Worm (Caenorhabditis elegans) whole organism, L2 larva: ENCODE measurements around the gene T23F4.2.

Source experiments
- F13H6.1 ChIP-seq: sonication (generic microtip); optimal IDR thresholded peaks from 2 replicates; lab custom pipeline; 2016; ENCODE audit warnings: missing genetic modification characterization, missing compliant biosample characterization
- ZK546.5 ChIP-seq: sonication (generic microtip); optimal IDR thresholded peaks from 2 replicates; lab custom pipeline; 2017; ENCODE audit warnings: missing biosample characterization, missing genetic modification characterization
- alr-1 ChIP-seq: fragments of 150-350 bp; optimal IDR thresholded peaks from 2 replicates; lab custom pipeline; 2014; ENCODE audit warnings: missing biosample characterization, missing genetic modification characterization
- aly-2 ChIP-seq: fragments of 150-350 bp; optimal IDR thresholded peaks from 2 replicates; lab custom pipeline; 2014; ENCODE audit warnings: missing biosample characterization, missing genetic modification characterization
- ama-1 ChIP-seq: fragments of 150-350 bp; optimal IDR thresholded peaks from 2 replicates; lab custom pipeline; 2018; ENCODE audit warnings: inconsistent platforms
- blmp-1 ChIP-seq: sonication (generic microtip); optimal IDR thresholded peaks from 2 replicates; lab custom pipeline; 2017; ENCODE audit warnings: missing genetic modification characterization, mild to moderate bottlenecking, missing compliant biosample characterization, antibody characterized with exemption, moderate library complexity; ENCODE audit not compliant: insufficient read depth
- ceh-16 ChIP-seq: fragments of 150-350 bp; optimal IDR thresholded peaks from 2 replicates; lab custom pipeline; 2014; ENCODE audit warnings: missing biosample characterization, missing genetic modification characterization
- ceh-82 ChIP-seq: fragments of 150-350 bp; optimal IDR thresholded peaks from 2 replicates; lab custom pipeline; 2014; ENCODE audit warnings: missing biosample characterization, missing genetic modification characterization
- crh-2 ChIP-seq: sonication (generic microtip); optimal IDR thresholded peaks from 2 replicates; lab custom pipeline; 2017; ENCODE audit warnings: missing biosample characterization, missing genetic modification characterization
- egl-27 ChIP-seq: sonication (generic microtip); optimal IDR thresholded peaks from 3 replicates; lab custom pipeline; 2017; ENCODE audit warnings: missing biosample characterization, missing genetic modification reagents, missing genetic modification characterization
- elt-1 ChIP-seq: fragments of 150-350 bp; optimal IDR thresholded peaks from 2 replicates; lab custom pipeline; 2014; ENCODE audit warnings: missing biosample characterization, missing genetic modification characterization
- elt-3 ChIP-seq: sonication (generic microtip); optimal IDR thresholded peaks from 2 replicates; lab custom pipeline; 2017; ENCODE audit warnings: missing biosample characterization, missing genetic modification characterization
- fos-1 ChIP-seq: fragments of 150-350 bp; optimal IDR thresholded peaks from 2 replicates; lab custom pipeline; 2014; ENCODE audit warnings: missing biosample characterization, missing genetic modification characterization
- gmeb-1 ChIP-seq: fragments of 150-350 bp; optimal IDR thresholded peaks from 2 replicates; lab custom pipeline; 2014; ENCODE audit warnings: missing biosample characterization, missing genetic modification characterization
- lin-11 ChIP-seq: fragments of 150-350 bp; sonication (generic microtip); optimal IDR thresholded peaks from 2 replicates; lab custom pipeline; 2014; ENCODE audit warnings: missing biosample characterization, missing genetic modification characterization, inconsistent platforms, mixed read lengths
- lin-13 ChIP-seq: fragments of 150-350 bp; optimal IDR thresholded peaks from 2 replicates; lab custom pipeline; 2014; ENCODE audit warnings: missing biosample characterization, missing genetic modification reagents, missing genetic modification characterization
- lsy-2 ChIP-seq, 2 experiments: fragments of 150-350 bp in 1 of 2; sonication (generic microtip) in 1 of 2; optimal IDR thresholded peaks; 2 replicates each; lab custom pipeline; 2014 to 2017; ENCODE audit warnings: missing biosample characterization in 2 of 2, missing genetic modification characterization in 2 of 2
- mab-5 ChIP-seq: fragments of 150-350 bp; optimal IDR thresholded peaks from 2 replicates; lab custom pipeline; 2014; ENCODE audit warnings: missing biosample characterization, missing genetic modification characterization
- mbf-1 ChIP-seq: sonication (generic microtip); optimal IDR thresholded peaks from 2 replicates; lab custom pipeline; 2017; ENCODE audit warnings: missing biosample characterization, missing genetic modification characterization
- mdl-1 ChIP-seq, 2 experiments: fragments of 150-350 bp in 1 of 2; sonication (generic microtip) in 1 of 2; optimal IDR thresholded peaks; 2 replicates each; lab custom pipeline; 2017; ENCODE audit warnings: missing biosample characterization in 2 of 2, missing genetic modification characterization in 2 of 2
- nhr-10 ChIP-seq: sonication (generic microtip); optimal IDR thresholded peaks from 2 replicates; lab custom pipeline; 2017; ENCODE audit warnings: missing biosample characterization, missing genetic modification characterization
- nhr-11 ChIP-seq: fragments of 150-350 bp; optimal IDR thresholded peaks from 2 replicates; lab custom pipeline; 2014; ENCODE audit warnings: missing biosample characterization, missing genetic modification characterization
- nhr-12 ChIP-seq: fragments of 150-350 bp; optimal IDR thresholded peaks from 2 replicates; lab custom pipeline; 2014; ENCODE audit warnings: missing biosample characterization, missing genetic modification characterization
- nhr-129 ChIP-seq: fragments of 150-350 bp; optimal IDR thresholded peaks from 2 replicates; lab custom pipeline; 2014; ENCODE audit warnings: missing biosample characterization, missing genetic modification characterization
- nhr-23 ChIP-seq: fragments of 150-350 bp; optimal IDR thresholded peaks from 2 replicates; lab custom pipeline; 2014; ENCODE audit warnings: missing biosample characterization, missing genetic modification reagents, missing genetic modification characterization
- nhr-237 ChIP-seq: fragments of 150-350 bp; optimal IDR thresholded peaks from 2 replicates; lab custom pipeline; 2014; ENCODE audit warnings: missing biosample characterization, missing genetic modification characterization
- nhr-6 ChIP-seq: fragments of 150-350 bp; optimal IDR thresholded peaks from 2 replicates; lab custom pipeline; 2014; ENCODE audit warnings: missing biosample characterization, missing genetic modification characterization
- nhr-77 ChIP-seq: fragments of 150-350 bp; optimal IDR thresholded peaks from 2 replicates; lab custom pipeline; 2014; ENCODE audit warnings: missing biosample characterization, missing genetic modification characterization
- skn-1 ChIP-seq: sonication (generic microtip); optimal IDR thresholded peaks from 2 replicates; lab custom pipeline; 2017; ENCODE audit warnings: missing biosample characterization, missing genetic modification characterization
- sma-3 ChIP-seq: sonication (generic microtip); optimal IDR thresholded peaks from 2 replicates; lab custom pipeline; 2016; ENCODE audit warnings: missing genetic modification reagents, missing genetic modification characterization, missing compliant biosample characterization
- sma-9 ChIP-seq, 2 experiments: fragments of 150-350 bp in 1 of 2; sonication (generic microtip) in 1 of 2; optimal IDR thresholded peaks; 2 replicates each; lab custom pipeline; 2014 to 2016; ENCODE audit warnings: missing genetic modification characterization in 2 of 2, mild to moderate bottlenecking in 1 of 2, missing biosample characterization in 1 of 2, missing compliant biosample characterization in 1 of 2, missing genetic modification reagents in 1 of 2, moderate library complexity in 1 of 2
- snpc-4 ChIP-seq: fragments of 150-350 bp; optimal IDR thresholded peaks from 2 replicates; lab custom pipeline; 2014; ENCODE audit warnings: missing biosample characterization, missing genetic modification characterization
- unc-39 ChIP-seq: fragments of 150-350 bp; optimal IDR thresholded peaks from 2 replicates; lab custom pipeline; 2014; ENCODE audit warnings: missing biosample characterization, missing genetic modification characterization
- unc-55 ChIP-seq: fragments of 150-350 bp; sonication (generic microtip); optimal IDR thresholded peaks from 3 replicates; lab custom pipeline; 2014; ENCODE audit warnings: missing biosample characterization, missing genetic modification reagents, missing genetic modification characterization
- unc-62 ChIP-seq: fragments of 150-350 bp; optimal IDR thresholded peaks from 2 replicates; lab custom pipeline; 2014; ENCODE audit warnings: missing biosample characterization, missing genetic modification reagents, missing genetic modification characterization
- zag-1 ChIP-seq: fragments of 150-350 bp; optimal IDR thresholded peaks from 2 replicates; lab custom pipeline; 2014; ENCODE audit warnings: missing biosample characterization, missing genetic modification characterization
- ztf-11 ChIP-seq: sonication (generic microtip); optimal IDR thresholded peaks from 2 replicates; lab custom pipeline; 2017; ENCODE audit warnings: missing biosample characterization, missing genetic modification characterization
- ztf-4 ChIP-seq: fragments of 150-350 bp; optimal IDR thresholded peaks from 2 replicates; lab custom pipeline; 2014; ENCODE audit warnings: missing biosample characterization, missing genetic modification characterization

The T23F4.2 gene

ce11 chrII:1163275-1163674, at the start of gene T23F4.2:
Gene T23F4.2 (plus strand): TSS chrII:1163575.
- TF ChIP-seq nhr-237 (tag; lab: Kevin White, UChicago) = no peak
- no peak for TF ChIP-seq mbf-1 (tag; lab: Kevin White, UChicago)
- no peak for TF ChIP-seq nhr-6 (tag; lab: Kevin White, UChicago)
- no peak for TF ChIP-seq zag-1 (tag; lab: Kevin White, UChicago)
- no peak for TF ChIP-seq nhr-11 (tag; lab: Kevin White, UChicago)
- TF ChIP-seq aly-2 (tag; lab: Kevin White, UChicago) = no peak
- TF ChIP-seq ceh-16 (tag; lab: Kevin White, UChicago) = no peak
- no peak for TF ChIP-seq nhr-77
- no peak for TF ChIP-seq ztf-4 (tag; lab: Kevin White, UChicago)
- no peak for TF ChIP-seq lin-13 (GFP tag; lab: Kevin White, UChicago)
- no peak for TF ChIP-seq F13H6.1 (tag; lab: Kevin White, UChicago)

ce11 chrII:1114133-1114532, 49.2 kb upstream of the T23F4.2 start, which contains the start of gene lips-12:
Gene lips-12 (minus strand): TSS chrII:1114233.
- no peak for TF ChIP-seq ztf-11 (tag; lab: Kevin White, UChicago)
- no peak for TF ChIP-seq mdl-1 (tag; optimal IDR thresholded peaks at IDR 0.05; lab: Kevin White, UChicago)
- no peak for TF ChIP-seq unc-39 (tag; lab: Kevin White, UChicago)
- TF ChIP-seq nhr-6 (tag; lab: Kevin White, UChicago) = no peak
- TF ChIP-seq mbf-1 (tag; lab: Kevin White, UChicago) = no peak
- TF ChIP-seq ceh-82 = no peak
- no peak for TF ChIP-seq elt-3 (tag; lab: Kevin White, UChicago)
- no peak for TF ChIP-seq nhr-12 (tag; lab: Kevin White, UChicago)
- no peak for TF ChIP-seq nhr-10 (tag; lab: Kevin White, UChicago)
- no peak for TF ChIP-seq snpc-4 (tag; lab: Kevin White, UChicago)
- no peak for TF ChIP-seq sma-9 (GFP tag; optimal IDR thresholded peaks at IDR 0.05; lab: Kevin White, UChicago)
- TF ChIP-seq sma-9 (tag; optimal IDR thresholded peaks at IDR 0.05; lab: Kevin White, UChicago) = no peak
- TF ChIP-seq blmp-1 (tag; lab: Kevin White, UChicago) = no peak
- TF ChIP-seq mab-5 (tag; lab: Kevin White, UChicago) = no peak
- no peak for TF ChIP-seq nhr-237 (tag; lab: Kevin White, UChicago)
- TF ChIP-seq, all 48 proteins: peak for 0

- TF ChIP-seq snpc-4 (tag; lab: Kevin White, UChicago) (peak; percentile 47), crh-2 (tag; lab: Kevin White, UChicago) (no peak), zag-1 (tag; lab: Kevin White, UChicago) (no peak)
Observed at ce11 chrII:1116521-1116920, 46.9 kb upstream of the T23F4.2 start.

ce11 chrII:1117992-1118729, 45.2 kb upstream of the T23F4.2 start, which contains the start of gene lips-13:
Gene lips-13 (minus strand): TSS chrII:1118042.
- TF ChIP-seq nhr-129 (tag; lab: Kevin White, UChicago) (no peak), blmp-1 (tag; lab: Kevin White, UChicago) (no peak), nhr-11 (tag; lab: Kevin White, UChicago) (no peak), ama-1 (lab: Kevin White, UChicago) (no peak), lin-11 (tag; lab: Kevin White, UChicago) (no peak), unc-62 (no peak), ZK546.5 (tag; lab: Kevin White, UChicago) (no peak), nhr-6 (tag; lab: Kevin White, UChicago) (no peak), mbf-1 (tag; lab: Kevin White, UChicago) (no peak), skn-1 (no peak), alr-1 (no peak), ztf-4 (tag; lab: Kevin White, UChicago) (no peak), lsy-2 (tag; optimal IDR thresholded peaks at IDR 0.05; lab: Kevin White, UChicago) (no peak), sma-9 (GFP tag; optimal IDR thresholded peaks at IDR 0.05; lab: Kevin White, UChicago) (no peak), sma-9 (tag; optimal IDR thresholded peaks at IDR 0.05; lab: Kevin White, UChicago) (no peak)

- TF ChIP-seq unc-55 (GFP tag; lab: Kevin White, UChicago) (no peak), sma-9 (GFP tag; optimal IDR thresholded peaks at IDR 0.05; lab: Kevin White, UChicago) (no peak), sma-9 (tag; optimal IDR thresholded peaks at IDR 0.05; lab: Kevin White, UChicago) (no peak), ztf-11 (tag; lab: Kevin White, UChicago) (no peak), skn-1 (no peak), ZK546.5 (tag; lab: Kevin White, UChicago) (no peak), sma-3 (no peak), elt-1 (tag; lab: Kevin White, UChicago) (no peak), gmeb-1 (tag; lab: Kevin White, UChicago) (no peak), fos-1 (tag; lab: Kevin White, UChicago) (no peak), nhr-12 (tag; lab: Kevin White, UChicago) (no peak), egl-27 (tag; lab: Kevin White, UChicago) (no peak), lsy-2 (tag; optimal IDR thresholded peaks at IDR 0.05; lab: Kevin White, UChicago) (no peak), nhr-23 (tag; lab: Kevin White, UChicago) (no peak), elt-3 (tag; lab: Kevin White, UChicago) (no peak), F13H6.1 (tag; lab: Kevin White, UChicago) (no peak)
- TF ChIP-seq, all 48 proteins: peak for 0
Observed at ce11 chrII:1123208-1123607, 40.2 kb upstream of the T23F4.2 start, which contains the start of the genes sut-1 and eri-3. Gene sut-1 (minus strand): TSS chrII:1123265. Gene eri-3 (plus strand): TSS chrII:1123534.
